Fruit fly (Drosophila melanogaster) whole organism, embryonic: ENCODE measurements around the gene CG32032.

Experiments
- Adf1 ChIP-seq: fragments of 200-800 bp; sonication (Bioruptor generic); IDR thresholded peaks from 2 replicates; pipeline ENCODE4 v1.3.6; 2022; ENCODE audit warnings: missing biosample characterization, missing genetic modification characterization
- CG10462 ChIP-seq: fragments of 200-800 bp; sonication (Bioruptor generic); optimal IDR thresholded peaks from 2 replicates; lab custom pipeline; 2016; ENCODE audit warnings: missing biosample characterization, missing genetic modification characterization
- CG10565 ChIP-seq: fragments of 200-800 bp; sonication (Bioruptor generic); optimal IDR thresholded peaks from 3 replicates; lab custom pipeline; 2016; ENCODE audit warnings: missing biosample characterization, mild to moderate bottlenecking, missing genetic modification characterization
- CG12071 ChIP-seq: fragments of 200-800 bp; sonication (Bioruptor generic); optimal IDR thresholded peaks from 3 replicates; lab custom pipeline; 2018; ENCODE audit warnings: missing biosample characterization, mild to moderate bottlenecking, missing genetic modification characterization
- CG12104 ChIP-seq: fragments of 200-800 bp; sonication (Bioruptor generic); optimal IDR thresholded peaks from 3 replicates; lab custom pipeline; 2016; ENCODE audit warnings: missing biosample characterization, missing genetic modification characterization
- CG12155 ChIP-seq: fragments of 200-800 bp; sonication (Bioruptor generic); optimal IDR thresholded peaks from 3 replicates; lab custom pipeline; 2016; ENCODE audit warnings: missing biosample characterization, missing genetic modification characterization
- CG12391 ChIP-seq: fragments of 200-800 bp; sonication (Bioruptor generic); optimal IDR thresholded peaks from 3 replicates; lab custom pipeline; 2018; ENCODE audit warnings: missing biosample characterization, mild to moderate bottlenecking, missing genetic modification characterization, moderate library complexity
- CG13287 ChIP-seq: fragments of 200-800 bp; sonication (Bioruptor generic); IDR thresholded peaks from 2 replicates; pipeline ENCODE4 v1.3.6; 2022; ENCODE audit warnings: missing biosample characterization, missing genetic modification characterization; ENCODE audit not compliant: partially characterized antibody
- CG13775 ChIP-seq: fragments of 200-800 bp; sonication (Bioruptor generic); optimal IDR thresholded peaks from 3 replicates; lab custom pipeline; 2017; ENCODE audit warnings: missing biosample characterization, mild to moderate bottlenecking, missing genetic modification characterization
- CG15011 ChIP-seq: fragments of 200-800 bp; sonication (Bioruptor generic); optimal IDR thresholded peaks from 3 replicates; lab custom pipeline; 2018; ENCODE audit warnings: missing biosample characterization, mild to moderate bottlenecking, missing genetic modification characterization
- CG15696 ChIP-seq: fragments of 200-800 bp; sonication (Bioruptor generic); optimal IDR thresholded peaks from 2 replicates; lab custom pipeline; 2019; ENCODE audit warnings: missing biosample characterization, mild to moderate bottlenecking, missing genetic modification characterization, moderate library complexity
- CG16815 ChIP-seq: fragments of 200-800 bp; sonication (Bioruptor generic); optimal IDR thresholded peaks from 3 replicates; lab custom pipeline; 2017; ENCODE audit warnings: missing biosample characterization, mild to moderate bottlenecking, missing genetic modification characterization
- CG17328 ChIP-seq: fragments of 200-800 bp; sonication (Bioruptor generic); IDR thresholded peaks from 2 replicates; pipeline ENCODE4 v1.3.6; 2022; ENCODE audit warnings: missing biosample characterization, missing genetic modification characterization
- CG18619 ChIP-seq: fragments of 200-800 bp; sonication (Bioruptor generic); optimal IDR thresholded peaks from 3 replicates; lab custom pipeline; 2017; ENCODE audit warnings: missing biosample characterization, mild to moderate bottlenecking, missing genetic modification characterization
- CG2199 ChIP-seq: fragments of 200-800 bp; sonication (Bioruptor generic); IDR thresholded peaks from 3 replicates; pipeline ENCODE4 v1.3.6; 2022; ENCODE audit warnings: missing biosample characterization, missing genetic modification characterization
- CG30431 ChIP-seq: fragments of 200-800 bp; sonication (Bioruptor generic); optimal IDR thresholded peaks from 2 replicates; lab custom pipeline; 2017; ENCODE audit warnings: missing biosample characterization, missing genetic modification characterization
- CG34376 ChIP-seq: fragments of 200-800 bp; sonication (Bioruptor generic); optimal IDR thresholded peaks from 2 replicates; lab custom pipeline; 2018; ENCODE audit warnings: missing biosample characterization, mild to moderate bottlenecking, missing genetic modification characterization
- CG6765 ChIP-seq: fragments of 200-800 bp; sonication (Bioruptor generic); optimal IDR thresholded peaks from 3 replicates; lab custom pipeline; 2017; ENCODE audit warnings: missing biosample characterization, mild to moderate bottlenecking, missing genetic modification characterization
- CG7556 ChIP-seq: fragments of 200-800 bp; sonication (Bioruptor generic); optimal IDR thresholded peaks from 2 replicates; lab custom pipeline; 2017; ENCODE audit warnings: missing biosample characterization, mild to moderate bottlenecking, missing genetic modification characterization
- CG8089 ChIP-seq: fragments of 200-800 bp; sonication (Bioruptor generic); optimal IDR thresholded peaks from 3 replicates; lab custom pipeline; 2016; ENCODE audit warnings: missing biosample characterization, missing genetic modification characterization
- CG9932 ChIP-seq: fragments of 200-800 bp; sonication (Bioruptor generic); IDR thresholded peaks from 2 replicates; pipeline ENCODE4 v1.3.6; 2022; ENCODE audit warnings: missing biosample characterization, missing genetic modification characterization
- Dek ChIP-seq: fragments of 200-800 bp; sonication (Bioruptor generic); optimal IDR thresholded peaks from 3 replicates; lab custom pipeline; 2019; ENCODE audit warnings: missing biosample characterization, mild to moderate bottlenecking, missing genetic modification characterization, moderate library complexity
- Eip74EF ChIP-seq, 2 experiments: fragments of 200-800 bp in 1 of 2; fragments of >200 bp in 1 of 2; sonication (Bioruptor generic) in 1 of 2; optimal IDR thresholded peaks; 2 replicates each; lab custom pipeline; 2017 to 2019; ENCODE audit warnings: missing biosample characterization in 2 of 2, missing genetic modification characterization in 2 of 2, mild to moderate bottlenecking in 1 of 2, moderate library complexity in 1 of 2
- Ets65A ChIP-seq: fragments of 200-800 bp; sonication (Bioruptor generic); peaks from one replicate; lab custom pipeline; 2016; ENCODE audit warnings: missing biosample characterization, missing genetic modification characterization
- HLH54F ChIP-seq: fragments of 200-800 bp; sonication (Bioruptor generic); optimal IDR thresholded peaks from 3 replicates; lab custom pipeline; 2016; ENCODE audit warnings: missing biosample characterization, missing genetic modification characterization
- Hey ChIP-seq: fragments of 200-800 bp; sonication (Bioruptor generic); optimal IDR thresholded peaks from 3 replicates; lab custom pipeline; 2018; ENCODE audit warnings: missing biosample characterization, mild to moderate bottlenecking, missing genetic modification characterization
- Hr3 ChIP-seq: fragments of 200-800 bp; sonication (Bioruptor generic); optimal IDR thresholded peaks from 3 replicates; lab custom pipeline; 2016; ENCODE audit warnings: missing biosample characterization, missing genetic modification characterization
- Hr39 ChIP-seq: fragments of >200 bp; optimal IDR thresholded peaks from 2 replicates; lab custom pipeline; 2017
- Hsf ChIP-seq: fragments of 200-800 bp; sonication (Bioruptor generic); optimal IDR thresholded peaks from 3 replicates; lab custom pipeline; 2016; ENCODE audit warnings: missing biosample characterization, missing genetic modification characterization
- Lim3 ChIP-seq: fragments of 200-800 bp; sonication (Bioruptor generic); IDR thresholded peaks from 2 replicates; pipeline ENCODE4 v1.3.6; 2022; ENCODE audit warnings: missing biosample characterization, missing genetic modification characterization
- Meics ChIP-seq: fragments of 200-800 bp; sonication (Bioruptor generic); optimal IDR thresholded peaks from 2 replicates; lab custom pipeline; 2017; ENCODE audit warnings: missing biosample characterization, mild to moderate bottlenecking, missing genetic modification characterization
- Sox102F ChIP-seq: fragments of 200-800 bp; sonication (Bioruptor generic); optimal IDR thresholded peaks from 2 replicates; lab custom pipeline; 2018; ENCODE audit warnings: missing biosample characterization, mild to moderate bottlenecking, missing genetic modification characterization, moderate library complexity
- Vsx1 ChIP-seq: fragments of 200-800 bp; sonication (Bioruptor generic); optimal IDR thresholded peaks from 2 replicates; lab custom pipeline; 2017; ENCODE audit warnings: missing biosample characterization, mild to moderate bottlenecking, missing genetic modification characterization, missing genetic modification reagents
- Xbp1 ChIP-seq: fragments of 200-800 bp; sonication (Bioruptor generic); optimal IDR thresholded peaks from 3 replicates; lab custom pipeline; 2016; ENCODE audit warnings: missing biosample characterization, mild to moderate bottlenecking, missing genetic modification characterization
- abd-A ChIP-seq: fragments of 200-800 bp; sonication (Bioruptor generic); optimal IDR thresholded peaks from 3 replicates; lab custom pipeline; 2019; ENCODE audit warnings: missing biosample characterization, mild to moderate bottlenecking, missing genetic modification characterization, moderate library complexity
- ac ChIP-seq: fragments of 200-800 bp; sonication (Bioruptor generic); optimal IDR thresholded peaks from 3 replicates; lab custom pipeline; 2017; ENCODE audit warnings: missing biosample characterization, mild to moderate bottlenecking, missing genetic modification characterization
- bsh ChIP-seq, 2 experiments: fragments of 200-800 bp; sonication (Bioruptor generic); optimal IDR thresholded peaks; 2 replicates each; lab custom pipeline; 2017 to 2018; ENCODE audit warnings: mild to moderate bottlenecking in 2 of 2, missing biosample characterization in 2 of 2, missing genetic modification characterization in 2 of 2, moderate library complexity in 1 of 2
- cas ChIP-seq: fragments of 200-800 bp; sonication (Bioruptor generic); IDR thresholded peaks from 2 replicates; pipeline ENCODE4 v1.3.6; 2022; ENCODE audit warnings: missing biosample characterization, missing genetic modification characterization
- ci ChIP-seq: fragments of 200-800 bp; sonication (Bioruptor generic); IDR thresholded peaks from 3 replicates; pipeline ENCODE4 v1.3.6; 2022; ENCODE audit warnings: missing biosample characterization, missing genetic modification characterization
- crol ChIP-seq: fragments of 200-800 bp; sonication (Bioruptor generic); IDR thresholded peaks from 2 replicates; pipeline ENCODE4 v1.3.6; 2022; ENCODE audit warnings: missing biosample characterization, missing genetic modification characterization
- grau ChIP-seq: fragments of 200-800 bp; optimal IDR thresholded peaks from 3 replicates; lab custom pipeline; 2019; ENCODE audit warnings: missing biosample characterization, mild to moderate bottlenecking, missing genetic modification characterization, moderate library complexity
- jing ChIP-seq: fragments of 200-800 bp; sonication (Bioruptor generic); optimal IDR thresholded peaks from 2 replicates; lab custom pipeline; 2018; ENCODE audit warnings: missing biosample characterization, mild to moderate bottlenecking, missing genetic modification characterization
- lilli ChIP-seq: fragments of 200-800 bp; sonication (Bioruptor generic); optimal IDR thresholded peaks from 3 replicates; lab custom pipeline; 2016; ENCODE audit warnings: missing biosample characterization, missing genetic modification characterization
- maf-S ChIP-seq: fragments of 200-800 bp; sonication (Bioruptor generic); optimal IDR thresholded peaks from 2 replicates; lab custom pipeline; 2016; ENCODE audit warnings: missing biosample characterization, missing genetic modification characterization
- org-1 ChIP-seq: fragments of 200-800 bp; sonication (Bioruptor generic); optimal IDR thresholded peaks from 2 replicates; lab custom pipeline; 2017; ENCODE audit warnings: missing biosample characterization, missing genetic modification characterization
- pros ChIP-seq: fragments of 200-800 bp; sonication (Bioruptor generic); optimal IDR thresholded peaks from 3 replicates; lab custom pipeline; 2019; ENCODE audit warnings: missing biosample characterization, mild to moderate bottlenecking, missing genetic modification characterization, moderate library complexity
- row ChIP-seq: fragments of 200-800 bp; sonication (Bioruptor generic); IDR thresholded peaks from 3 replicates; pipeline ENCODE4 v1.3.6; 2022; ENCODE audit warnings: missing biosample characterization, missing genetic modification characterization
- sr ChIP-seq: fragments of 200-800 bp; sonication (Bioruptor generic); IDR thresholded peaks from 3 replicates; pipeline ENCODE4 v1.3.6; 2022; ENCODE audit warnings: missing biosample characterization, missing genetic modification characterization
- sug ChIP-seq: fragments of 200-800 bp; optimal IDR thresholded peaks from 2 replicates; lab custom pipeline; 2019; ENCODE audit warnings: missing biosample characterization, mild to moderate bottlenecking, missing genetic modification characterization, moderate library complexity
- zfh2 ChIP-seq: fragments of 200-800 bp; sonication (Bioruptor generic); optimal IDR thresholded peaks from 2 replicates; lab custom pipeline; 2016; ENCODE audit warnings: missing biosample characterization, missing genetic modification characterization

The CG32032 gene

dm6 chr3L:9126021-9126811, 33.4 kb downstream of the CG32032 start (continued):
- no peak for TF ChIP-seq Hsf (GFP tag; lab: Kevin White, UChicago)
- TF ChIP-seq CG16815 (GFP tag; lab: Kevin White, UChicago) = peak; percentile 15
- no peak for TF ChIP-seq sr (GFP tag; lab: Robert Waterston, UW)
- TF ChIP-seq cas = no peak
- TF ChIP-seq grau (tag; lab: Kevin White, UChicago) = no peak
- TF ChIP-seq CG10462 (GFP tag; lab: Kevin White, UChicago) = no peak
- TF ChIP-seq maf-S = no peak
- TF ChIP-seq zfh2 = peak; percentile 2
- TF ChIP-seq org-1 = no peak
- TF ChIP-seq ci (GFP tag; lab: Robert Waterston, UW) = no peak; the same call in 2 of the 3 replicates
- no peak for TF ChIP-seq Eip74EF (GFP tag; optimal IDR thresholded peaks at IDR 0.05; lab: Kevin White, UChicago)
- TF ChIP-seq CG15696 = no peak
- no peak for TF ChIP-seq abd-A (tag; lab: Kevin White, UChicago)
- peak; percentile 18 for TF ChIP-seq CG13775 (GFP tag; lab: Kevin White, UChicago)
- TF ChIP-seq Sox102F = peak; percentile 25
- no peak for TF ChIP-seq CG17328 (GFP tag; lab: Robert Waterston, UW)
- TF ChIP-seq Dek (tag; lab: Kevin White, UChicago) = peak; percentile 5
- TF ChIP-seq HLH54F (GFP tag; lab: Kevin White, UChicago) = peak; percentile 28
- no peak for TF ChIP-seq CG9932 (GFP tag; lab: Robert Waterston, UW)
- TF ChIP-seq CG8089 (GFP tag; lab: Kevin White, UChicago) = no peak
- TF ChIP-seq Adf1 (GFP tag; lab: Robert Waterston, UW) = peak; percentile 74
- peak; percentile 32 for TF ChIP-seq Meics (GFP tag; lab: Kevin White, UChicago)
- TF ChIP-seq CG12071 (GFP tag; lab: Kevin White, UChicago) = no peak
- no peak for TF ChIP-seq bsh (GFP tag; optimal IDR thresholded peaks at IDR 0.05; lab: Kevin White, UChicago)
- TF ChIP-seq CG34376 (GFP tag; lab: Kevin White, UChicago) = peak; percentile 1
- no peak for TF ChIP-seq ac
- TF ChIP-seq CG30431 (GFP tag; lab: Kevin White, UChicago) = no peak
- peak; percentile 56; the same call in 2 of the 3 replicates for TF ChIP-seq row (GFP tag; lab: Robert Waterston, UW)
- TF ChIP-seq CG13287 = no peak
- peak; percentile 76 for TF ChIP-seq crol (GFP tag; lab: Robert Waterston, UW)
- TF ChIP-seq Vsx1 (GFP tag; lab: Kevin White, UChicago) = no peak
- TF ChIP-seq Hr3 (GFP tag; lab: Kevin White, UChicago) = peak; percentile 19
- peak; percentile 39 for TF ChIP-seq Ets65A
- TF ChIP-seq CG15011 (GFP tag; lab: Kevin White, UChicago) = no peak
- peak; percentile 2 for TF ChIP-seq CG12155
- peak; percentile 14 for TF ChIP-seq pros (GFP tag; lab: Kevin White, UChicago)
- TF ChIP-seq CG12104 = no peak
- no peak for TF ChIP-seq Hey (tag; lab: Kevin White, UChicago)
- peak; percentile 45; the same call in 1 of the 3 replicates for TF ChIP-seq CG2199
- TF ChIP-seq lilli (GFP tag; lab: Kevin White, UChicago) = no peak
- no peak for TF ChIP-seq Hr39 (lab: Kevin White, UChicago)
- TF ChIP-seq CG10565 (GFP tag; lab: Kevin White, UChicago) = no peak
- TF ChIP-seq jing = no peak
- peak; percentile 66 for TF ChIP-seq sug (tag; lab: Kevin White, UChicago)
- peak; percentile 59 for TF ChIP-seq CG7556 (GFP tag; lab: Kevin White, UChicago)
- peak; percentile 13; the same call in 1 of the 2 replicates for TF ChIP-seq Lim3 (GFP tag; lab: Robert Waterston, UW)
- TF ChIP-seq CG6765 (GFP tag; lab: Kevin White, UChicago) = no peak
- peak; percentile 38 for TF ChIP-seq Xbp1 (GFP tag; lab: Kevin White, UChicago)
- peak; percentile 53 for TF ChIP-seq CG18619 (GFP tag; lab: Kevin White, UChicago)
- no peak for TF ChIP-seq CG12391
